Worm (Caenorhabditis elegans): ENCODE results near the gene efr-3.

ce11 chrII:6311459-6311858, 9.5 kb downstream of the efr-3 start:
- TF ChIP-seq tbx-2 (tag; optimal IDR thresholded peaks at IDR 0.05): no peak
- no peak for TF ChIP-seq ceh-14 (tag; optimal IDR thresholded peaks at IDR 0.05)
- no peak for TF ChIP-seq C38D4.7 (GFP tag; optimal IDR thresholded peaks at IDR 0.05)
- TF ChIP-seq lin-11 (tag; optimal IDR thresholded peaks at IDR 0.05): no peak
- TF ChIP-seq ceh-30 (tag; optimal IDR thresholded peaks at IDR 0.05): no peak
- TF ChIP-seq ttx-3 (tag; optimal IDR thresholded peaks at IDR 0.05): no peak
- no peak for TF ChIP-seq unc-86 (tag; optimal IDR thresholded peaks at IDR 0.05)
- TF ChIP-seq pax-1 (tag; optimal IDR thresholded peaks at IDR 0.05): no peak
- no peak for TF ChIP-seq C08G9.2 (tag; optimal IDR thresholded peaks at IDR 0.05)
- TF ChIP-seq fax-1 (tag; optimal IDR thresholded peaks at IDR 0.05): no peak
- no peak for TF ChIP-seq unc-3 (GFP tag; conservative IDR thresholded peaks at IDR 0.05)
- no peak for TF ChIP-seq unc-3 (tag; optimal IDR thresholded peaks at IDR 0.05)
